Worm (Caenorhabditis elegans) whole organism, L1 larva: ENCODE results near the gene C23H4.8.
A peak's percentile ranks its signal among the peaks of the same experiment; 100 is the strongest.

Source experiments
- C16A3.4 ChIP-seq: fragments of 150-350 bp; optimal IDR thresholded peaks from 2 replicates; lab custom pipeline; 2014; ENCODE audit warnings: missing biosample characterization, missing genetic modification characterization
- ceh-82 ChIP-seq, 3 experiments: fragments of 150-350 bp in 1 of 3; sonication (generic microtip) in 2 of 3; optimal IDR thresholded peaks; 2 replicates each; lab custom pipeline; 2014 to 2017; ENCODE audit warnings: missing biosample characterization in 3 of 3, missing genetic modification characterization in 3 of 3
- dpl-1 ChIP-seq, 3 experiments: fragments of 150-350 bp in 2 of 3; sonication (generic microtip) in 1 of 3; optimal IDR thresholded peaks; 2 replicates each; lab custom pipeline; 2014 to 2017; ENCODE audit warnings: missing biosample characterization in 3 of 3, missing genetic modification characterization in 3 of 3, missing genetic modification reagents in 3 of 3
- dsc-1 ChIP-seq: sonication (generic microtip); optimal IDR thresholded peaks from 2 replicates; lab custom pipeline; 2016; ENCODE audit warnings: mild to moderate bottlenecking, missing genetic modification characterization, missing compliant biosample characterization
- efl-1 ChIP-seq, 4 experiments: fragments of 150-350 bp; optimal IDR thresholded peaks in 3 of 4; peaks in 1 of 4; 1 replicate in 1 of 4; 2 replicates in 3 of 4; lab custom pipeline; 2014; ENCODE audit warnings: missing biosample characterization in 2 of 4, missing genetic modification characterization in 2 of 4, missing genetic modification reagents in 2 of 4
- elt-2 ChIP-seq: sonication (generic microtip); optimal IDR thresholded peaks from 2 replicates; lab custom pipeline; 2016; ENCODE audit warnings: missing genetic modification characterization, mild to moderate bottlenecking, inconsistent platforms, missing compliant biosample characterization, missing genetic modification reagents
- ets-5 ChIP-seq: fragments of 200-800 bp; sonication (Bioruptor generic); IDR thresholded peaks from 2 replicates; pipeline ENCODE4 v1.3.6; 2022; ENCODE audit warnings: missing genetic modification characterization, missing compliant biosample characterization
- fkh-10 ChIP-seq: sonication (generic microtip); optimal IDR thresholded peaks from 2 replicates; lab custom pipeline; 2017; ENCODE audit warnings: missing biosample characterization, missing genetic modification reagents, missing genetic modification characterization
- fos-1 ChIP-seq: fragments of 150-350 bp; optimal IDR thresholded peaks from 2 replicates; lab custom pipeline; 2014; ENCODE audit warnings: missing biosample characterization, missing genetic modification characterization
- hlh-4 ChIP-seq: sonication (generic microtip); optimal IDR thresholded peaks from 2 replicates; lab custom pipeline; 2016; ENCODE audit warnings: mild to moderate bottlenecking, missing genetic modification characterization, missing compliant biosample characterization
- jun-1 ChIP-seq: fragments of 150-350 bp; optimal IDR thresholded peaks from 2 replicates; lab custom pipeline; 2014; ENCODE audit warnings: missing biosample characterization, missing genetic modification reagents, missing genetic modification characterization
- lin-14 ChIP-seq: fragments of 200-800 bp; sonication (Bioruptor generic); optimal IDR thresholded peaks from 2 replicates; lab custom pipeline; 2018; ENCODE audit warnings: mild to moderate bottlenecking, missing genetic modification characterization, moderate library complexity, missing compliant biosample characterization
- lin-35 ChIP-seq, 2 experiments: fragments of 150-350 bp; optimal IDR thresholded peaks; 2 replicates each; lab custom pipeline; 2014; ENCODE audit warnings: missing biosample characterization in 2 of 2, missing genetic modification characterization in 2 of 2, missing genetic modification reagents in 2 of 2
- lin-39 ChIP-seq: fragments of 150-350 bp; optimal IDR thresholded peaks from 2 replicates; lab custom pipeline; 2014; ENCODE audit warnings: missing biosample characterization, missing genetic modification reagents, missing genetic modification characterization
- mep-1 ChIP-seq: fragments of 150-350 bp; optimal IDR thresholded peaks from 2 replicates; lab custom pipeline; 2014; ENCODE audit warnings: missing biosample characterization, missing genetic modification characterization
- nhr-11 ChIP-seq: fragments of 150-350 bp; optimal IDR thresholded peaks from 2 replicates; lab custom pipeline; 2014; ENCODE audit warnings: missing biosample characterization, missing genetic modification characterization
- nhr-12 ChIP-seq: sonication (generic microtip); optimal IDR thresholded peaks from 2 replicates; lab custom pipeline; 2017; ENCODE audit warnings: missing biosample characterization, missing genetic modification characterization
- nhr-19 ChIP-seq: fragments of 200-800 bp; sonication (Bioruptor generic); conservative IDR thresholded peaks from 2 replicates; pipeline ENCODE4 v1.3.6; 2022; ENCODE audit warnings: missing genetic modification characterization, missing compliant biosample characterization
- nhr-20 ChIP-seq: sonication (generic microtip); optimal IDR thresholded peaks from 2 replicates; lab custom pipeline; 2016; ENCODE audit warnings: mild to moderate bottlenecking, missing genetic modification characterization, missing compliant biosample characterization
- nhr-237 ChIP-seq: fragments of 150-350 bp; optimal IDR thresholded peaks from 2 replicates; lab custom pipeline; 2014; ENCODE audit warnings: missing biosample characterization, missing genetic modification characterization
- nhr-28 ChIP-seq: fragments of 150-350 bp; optimal IDR thresholded peaks from 2 replicates; lab custom pipeline; 2014; ENCODE audit warnings: missing biosample characterization, missing genetic modification characterization
- nhr-71 ChIP-seq: sonication (generic microtip); optimal IDR thresholded peaks from 2 replicates; lab custom pipeline; 2016; ENCODE audit warnings: mild to moderate bottlenecking, missing genetic modification characterization, moderate library complexity, missing compliant biosample characterization
- nhr-77 ChIP-seq: fragments of 150-350 bp; optimal IDR thresholded peaks from 2 replicates; lab custom pipeline; 2014; ENCODE audit warnings: missing biosample characterization, missing genetic modification characterization
- nhr-85 ChIP-seq: sonication (generic microtip); peaks from one replicate; lab custom pipeline; 2016; ENCODE audit warnings: missing genetic modification characterization, inconsistent platforms, missing compliant biosample characterization
- nhr-90 ChIP-seq: sonication (generic microtip); optimal IDR thresholded peaks from 2 replicates; lab custom pipeline; 2016; ENCODE audit warnings: mild to moderate bottlenecking, missing genetic modification characterization, missing compliant biosample characterization; ENCODE audit not compliant: poor library complexity
- rnt-1 ChIP-seq: sonication (generic microtip); optimal IDR thresholded peaks from 2 replicates; lab custom pipeline; 2016; ENCODE audit warnings: mild to moderate bottlenecking, missing genetic modification characterization, moderate library complexity, missing compliant biosample characterization
- skn-1 ChIP-seq: fragments of 150-350 bp; optimal IDR thresholded peaks from 2 replicates; lab custom pipeline; 2014; ENCODE audit warnings: missing biosample characterization, missing genetic modification characterization
- snpc-4 ChIP-seq: fragments of 150-350 bp; optimal IDR thresholded peaks from 2 replicates; lab custom pipeline; 2014; ENCODE audit warnings: missing biosample characterization, missing genetic modification characterization
- snu-23 ChIP-seq: sonication (generic microtip); optimal IDR thresholded peaks from 2 replicates; lab custom pipeline; 2016; ENCODE audit warnings: missing genetic modification characterization, missing compliant biosample characterization
- sox-4 ChIP-seq: sonication (generic microtip); optimal IDR thresholded peaks from 2 replicates; lab custom pipeline; 2016; ENCODE audit warnings: missing genetic modification characterization, missing compliant biosample characterization
- sup-37 ChIP-seq: fragments of 200-800 bp; sonication (Bioruptor generic); optimal IDR thresholded peaks from 2 replicates; lab custom pipeline; 2018; ENCODE audit warnings: mild to moderate bottlenecking, missing genetic modification characterization, missing compliant biosample characterization
- tbx-2 ChIP-seq: sonication (generic microtip); optimal IDR thresholded peaks from 2 replicates; lab custom pipeline; 2016; ENCODE audit warnings: missing genetic modification characterization, missing compliant biosample characterization
- unc-62 ChIP-seq: fragments of 150-350 bp; optimal IDR thresholded peaks from 2 replicates; lab custom pipeline; 2014; ENCODE audit warnings: missing biosample characterization, missing genetic modification reagents, missing genetic modification characterization
- unc-86 ChIP-seq: sonication (generic microtip); optimal IDR thresholded peaks from 2 replicates; lab custom pipeline; 2016; ENCODE audit warnings: missing genetic modification characterization, missing compliant biosample characterization
- zip-4 ChIP-seq: fragments of 200-800 bp; sonication (Bioruptor generic); optimal IDR thresholded peaks from 2 replicates; lab custom pipeline; 2018; ENCODE audit warnings: mild to moderate bottlenecking, missing genetic modification characterization, moderate library complexity, missing compliant biosample characterization
- ztf-11 ChIP-seq, 2 experiments: sonication (generic microtip); optimal IDR thresholded peaks; 2 replicates each; lab custom pipeline; 2016 to 2017; ENCODE audit warnings: missing genetic modification characterization in 2 of 2, missing biosample characterization in 1 of 2, missing compliant biosample characterization in 1 of 2

Gene C23H4.8

DNA sequence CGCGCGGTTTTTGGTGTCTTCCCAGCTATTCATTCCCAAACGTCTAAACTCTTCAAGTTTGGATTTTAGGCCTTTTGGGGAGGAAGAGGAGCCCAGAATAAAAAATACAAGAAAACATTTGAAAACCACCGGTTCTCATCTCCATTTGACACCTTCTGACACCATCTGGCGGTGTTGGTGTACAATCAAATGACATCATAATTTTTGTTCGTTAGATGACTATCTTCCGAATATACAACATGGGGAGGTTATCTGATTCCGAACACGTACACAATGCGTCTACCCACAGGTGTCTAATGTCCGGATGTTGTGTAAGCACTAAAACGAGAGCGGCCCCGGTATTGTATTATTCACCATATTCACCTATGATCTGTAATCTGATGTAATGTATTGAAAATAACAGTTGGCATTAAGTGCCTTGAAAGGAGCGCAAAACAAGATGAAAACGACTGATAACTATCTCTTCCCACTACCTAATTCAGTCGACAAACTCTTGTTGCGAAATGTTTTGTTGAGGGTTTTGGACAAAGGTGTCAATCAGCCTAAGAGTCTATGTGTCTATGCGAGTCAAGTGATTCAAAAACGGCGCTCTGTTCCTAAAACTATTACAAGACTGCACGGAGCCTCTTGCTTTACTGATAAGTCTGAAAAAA lies 44.4 kb upstream of the C23H4.8 start:
- TF ChIP-seq lin-39 (tag; lab: Kevin White, UChicago), result no peak
- TF ChIP-seq rnt-1 (tag; lab: Kevin White, UChicago), result peak; percentile 18
- TF ChIP-seq nhr-28 (tag; lab: Kevin White, UChicago), result no peak
- TF ChIP-seq nhr-237 (tag; lab: Kevin White, UChicago), result no peak
- TF ChIP-seq nhr-90 (tag; lab: Kevin White, UChicago), result peak; percentile 25
- TF ChIP-seq fos-1 (tag; lab: Kevin White, UChicago), result no peak
- peak in 1 of 2 experiments; percentile 17 for TF ChIP-seq efl-1 (optimal IDR thresholded peaks at IDR 0.05; lab: Kevin White, UChicago)
- TF ChIP-seq efl-1 (GFP tag; optimal IDR thresholded peaks at IDR 0.05 in 1 of 2; lab: Kevin White, UChicago), result no peak
- no peak for TF ChIP-seq dpl-1 (GFP tag; optimal IDR thresholded peaks at IDR 0.05; lab: Kevin White, UChicago)
- TF ChIP-seq nhr-20 (tag; lab: Kevin White, UChicago), result peak; percentile 18
- TF ChIP-seq ztf-11 (tag; optimal IDR thresholded peaks at IDR 0.05; lab: Kevin White, UChicago), result peak in 1 of 2 experiments; percentile 19
- peak in 1 of 2 experiments; percentile 1 for TF ChIP-seq lin-35 (GFP tag; optimal IDR thresholded peaks at IDR 0.05; lab: Kevin White, UChicago)
- TF ChIP-seq hlh-4, result no peak
- peak; percentile 10 for TF ChIP-seq elt-2
- TF ChIP-seq nhr-85, result peak; percentile 85
- peak; percentile 56 for TF ChIP-seq lin-14 (GFP tag; lab: Kevin White, UChicago)
- TF ChIP-seq, all 84 proteins: peak for 9

DNA sequence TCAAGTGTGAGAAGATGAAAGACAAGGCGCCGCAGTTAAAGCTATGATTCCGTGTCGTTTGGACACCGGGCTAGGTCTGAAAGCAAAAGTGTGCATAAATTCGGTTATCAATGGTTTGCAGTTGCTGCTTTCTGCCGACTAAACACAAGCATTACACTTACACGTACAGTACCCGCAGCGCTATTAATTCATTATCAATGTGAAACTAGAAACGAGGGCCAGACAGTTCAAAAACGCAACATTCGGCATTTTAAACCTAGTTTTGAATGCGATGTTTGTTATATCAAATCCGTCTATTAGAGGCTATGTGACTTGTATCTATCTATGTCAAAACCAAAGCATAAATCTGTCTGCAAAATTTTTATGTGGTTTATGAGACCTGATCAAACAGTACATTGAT lies 43.1 kb upstream of the C23H4.8 start:
- TF ChIP-seq hlh-4, result no peak
- peak; percentile 55 for TF ChIP-seq nhr-85
- no peak for TF ChIP-seq nhr-11 (tag; lab: Kevin White, UChicago)
- TF ChIP-seq elt-2, result peak; percentile 26
- TF ChIP-seq snpc-4 (tag; lab: Kevin White, UChicago), result no peak

DNA sequence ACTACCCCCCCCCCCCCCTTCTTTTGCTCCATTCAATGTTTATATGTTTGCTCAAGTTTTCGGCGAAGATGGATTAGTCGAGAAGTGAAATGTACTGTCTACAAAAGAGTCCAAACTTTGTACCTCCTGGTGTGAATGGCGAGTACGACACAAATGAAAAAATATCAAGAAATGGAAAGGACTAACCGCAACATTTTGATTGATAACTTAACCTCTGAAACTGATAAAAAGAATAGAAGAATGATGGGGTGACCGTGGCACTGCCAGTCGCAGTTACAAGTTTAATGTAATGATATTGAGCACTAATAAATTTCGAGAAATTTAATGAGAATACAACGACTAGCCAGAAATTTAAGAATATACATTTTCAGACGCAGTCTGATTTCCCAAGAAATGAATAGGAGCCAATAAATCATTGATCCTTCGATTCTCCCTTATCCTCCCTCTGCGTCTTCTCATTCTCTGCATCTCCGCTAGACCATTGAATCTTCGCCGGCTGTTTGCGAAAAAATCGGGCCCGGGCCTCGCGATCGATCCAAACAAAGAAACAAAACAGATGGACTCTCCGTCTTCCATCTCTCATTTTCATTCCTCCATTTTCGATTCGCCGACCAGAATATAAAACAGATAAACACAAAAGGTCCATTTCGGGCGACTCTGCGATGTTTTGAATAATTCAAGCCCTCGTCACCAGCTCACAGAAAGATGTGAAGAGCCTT lies 42.2 kb upstream of the C23H4.8 start:
- TF ChIP-seq C16A3.4 (no peak), zip-4 (GFP tag; lab: Kevin White, UChicago) (no peak), nhr-12 (tag; lab: Kevin White, UChicago) (no peak), dsc-1 (peak; percentile 65), skn-1 (tag; lab: Kevin White, UChicago) (no peak), snu-23 (peak; percentile 14), nhr-71 (tag; lab: Kevin White, UChicago) (peak; percentile 40), unc-86 (tag; lab: Kevin White, UChicago) (peak; percentile 48), elt-2 (peak; percentile 11), rnt-1 (tag; lab: Kevin White, UChicago) (peak; percentile 7), nhr-90 (tag; lab: Kevin White, UChicago) (no peak), ztf-11 (tag; optimal IDR thresholded peaks at IDR 0.05; lab: Kevin White, UChicago) (peak in 1 of 2 experiments; percentile 45), mep-1 (tag; lab: Kevin White, UChicago) (no peak), nhr-85 (no peak), nhr-237 (tag; lab: Kevin White, UChicago) (no peak)
- TF ChIP-seq, all 84 proteins: peak for 7

- peak; percentile 36 for TF ChIP-seq sup-37
- TF ChIP-seq efl-1 (optimal IDR thresholded peaks at IDR 0.05; lab: Kevin White, UChicago), result no peak
- peak in 1 of 2 experiments; percentile 50 for TF ChIP-seq efl-1 (GFP tag; optimal IDR thresholded peaks at IDR 0.05 in 1 of 2; lab: Kevin White, UChicago)
- TF ChIP-seq mep-1 (tag; lab: Kevin White, UChicago), result peak; percentile 17
- peak; percentile 28 for TF ChIP-seq nhr-20 (tag; lab: Kevin White, UChicago)
- peak; percentile 45 for TF ChIP-seq dsc-1
- peak; percentile 25 for TF ChIP-seq lin-14 (GFP tag; lab: Kevin White, UChicago)
- peak; percentile 19; the same call in 1 of the 2 replicates for TF ChIP-seq nhr-19
- no peak for TF ChIP-seq unc-62 (GFP tag; lab: Kevin White, UChicago)
- TF ChIP-seq fkh-10 (GFP tag; lab: Kevin White, UChicago), result no peak
- no peak for TF ChIP-seq jun-1 (tag; lab: Kevin White, UChicago)
- TF ChIP-seq dpl-1 (GFP tag; optimal IDR thresholded peaks at IDR 0.05; lab: Kevin White, UChicago), result no peak
- peak; percentile 10 for TF ChIP-seq tbx-2 (tag; lab: Kevin White, UChicago)
- peak in 2 of 3 experiments; percentile 1 to 6 for TF ChIP-seq ceh-82 (tag; optimal IDR thresholded peaks at IDR 0.05; lab: Kevin White, UChicago)
- TF ChIP-seq sox-4 (tag; lab: Kevin White, UChicago), result no peak
- TF ChIP-seq nhr-77 (tag; lab: Kevin White, UChicago), result peak; percentile 18
- TF ChIP-seq ets-5, result no peak
- peak; percentile 25 for TF ChIP-seq nhr-71 (tag; lab: Kevin White, UChicago)
Measured at ce11 chrX:12175667-12176278, 41.3 kb upstream of the C23H4.8 start.
